Worm (Caenorhabditis elegans): ENCODE results near the gene M01F1.8.

- peak; percentile 46 for TF ChIP-seq cog-1 (tag; optimal IDR thresholded peaks at IDR 0.05)
- no peak for TF ChIP-seq klf-2 (GFP tag; conservative IDR thresholded peaks at IDR 0.05)
- peak; percentile 70; the same call in 1 of the 2 replicates for TF ChIP-seq flt-1 (GFP tag; IDR thresholded peaks at IDR 0.05)
These were observed 42.3 kb downstream of the M01F1.8 start, which contains the start of gene C34C12.8 for ce11 chrIII:3460061-3460460.

Measured in whole organism, midembryonic.